Worm (Caenorhabditis elegans): ENCODE measurements around the gene tbx-34.

ce11 chrIII:11172232-11172713, 45.8 kb downstream of the tbx-34 start:
- TF ChIP-seq pqm-1 (tag; optimal IDR thresholded peaks at IDR 0.05) = no peak
- no peak for TF ChIP-seq lir-3 (tag; optimal IDR thresholded peaks at IDR 0.05)
- no peak for TF ChIP-seq snpc-4 (tag; optimal IDR thresholded peaks at IDR 0.05)
- no peak for TF ChIP-seq fkh-10 (GFP tag; optimal IDR thresholded peaks at IDR 0.05)
- TF ChIP-seq lin-1 (GFP tag; IDR thresholded peaks at IDR 0.05) = no peak
- no peak for TF ChIP-seq ama-1 (optimal IDR thresholded peaks at IDR 0.05)
- TF ChIP-seq lsy-2 (tag; optimal IDR thresholded peaks at IDR 0.05) = no peak
- no peak for TF ChIP-seq jun-1 (tag; optimal IDR thresholded peaks at IDR 0.05)
- TF ChIP-seq ZK546.5 (tag; optimal IDR thresholded peaks at IDR 0.05) = no peak
- TF ChIP-seq mdl-1 (tag; optimal IDR thresholded peaks at IDR 0.05) = no peak
- TF ChIP-seq mep-1 (tag; optimal IDR thresholded peaks at IDR 0.05) = no peak
- no peak for TF ChIP-seq nhr-11 (tag; optimal IDR thresholded peaks at IDR 0.05)
- TF ChIP-seq madf-9 (GFP tag; conservative IDR thresholded peaks at IDR 0.05) = no peak
